Fruit fly (Drosophila melanogaster) whole organism, prepupa: ENCODE results near the gene Pdp1.

Source experiments
- Blimp-1 ChIP-seq: fragments of 200-800 bp; sonication (Bioruptor generic); optimal IDR thresholded peaks from 3 replicates; lab custom pipeline; 2017; ENCODE audit warnings: missing biosample characterization, missing genetic modification characterization, mild to moderate bottlenecking, moderate library complexity, missing genetic modification reagents
- CG10631 ChIP-seq: fragments of 200-800 bp; sonication (Bioruptor generic); optimal IDR thresholded peaks from 2 replicates; lab custom pipeline; 2016; ENCODE audit warnings: missing biosample characterization, missing genetic modification characterization
- CG10669 ChIP-seq: fragments of 200-800 bp; sonication (Bioruptor generic); optimal IDR thresholded peaks from 3 replicates; lab custom pipeline; 2018; ENCODE audit warnings: missing biosample characterization, mild to moderate bottlenecking, missing genetic modification characterization, moderate library complexity
- CG11294 ChIP-seq: fragments of 200-800 bp; sonication (Bioruptor generic); IDR thresholded peaks from 2 replicates; pipeline ENCODE4 v1.3.6; 2022; ENCODE audit warnings: missing biosample characterization, missing genetic modification characterization
- CG11762 ChIP-seq: fragments of 200-800 bp; sonication (Bioruptor generic); optimal IDR thresholded peaks from 3 replicates; lab custom pipeline; 2016; ENCODE audit warnings: missing biosample characterization, missing genetic modification characterization; ENCODE audit not compliant: insufficient read depth
- CG11902 ChIP-seq: fragments of 200-800 bp; sonication (Bioruptor generic); optimal IDR thresholded peaks from 3 replicates; lab custom pipeline; 2016; ENCODE audit warnings: missing biosample characterization, missing genetic modification characterization
- CG15336 ChIP-seq: fragments of 200-800 bp; sonication (Bioruptor generic); IDR thresholded peaks from 2 replicates; pipeline ENCODE4 v1.3.6; 2022; ENCODE audit warnings: missing biosample characterization, missing genetic modification characterization
- CG31627 ChIP-seq: fragments of 200-800 bp; sonication (Bioruptor generic); optimal IDR thresholded peaks from 3 replicates; lab custom pipeline; 2016; ENCODE audit warnings: missing biosample characterization, missing genetic modification characterization
- CG34406 ChIP-seq: fragments of 200-800 bp; sonication (Bioruptor generic); optimal IDR thresholded peaks from 3 replicates; lab custom pipeline; 2016; ENCODE audit warnings: missing biosample characterization, missing genetic modification characterization
- CG3919 ChIP-seq: fragments of 200-800 bp; sonication (Bioruptor generic); optimal IDR thresholded peaks from 3 replicates; lab custom pipeline; 2016; ENCODE audit warnings: missing biosample characterization, missing genetic modification characterization
- CG4318 ChIP-seq: fragments of 200-800 bp; sonication (Bioruptor generic); optimal IDR thresholded peaks from 3 replicates; lab custom pipeline; 2017; ENCODE audit warnings: missing biosample characterization, mild to moderate bottlenecking, missing genetic modification characterization
- CG6276 ChIP-seq: fragments of 200-800 bp; sonication (Bioruptor generic); optimal IDR thresholded peaks from 2 replicates; lab custom pipeline; 2017; ENCODE audit warnings: missing biosample characterization, mild to moderate bottlenecking, missing genetic modification characterization
- CG6792 ChIP-seq: fragments of 200-800 bp; sonication (Bioruptor generic); optimal IDR thresholded peaks from 3 replicates; lab custom pipeline; 2016; ENCODE audit warnings: missing biosample characterization, missing genetic modification characterization
- CG8319 ChIP-seq: fragments of 200-800 bp; sonication (Bioruptor generic); optimal IDR thresholded peaks from 3 replicates; lab custom pipeline; 2016; ENCODE audit warnings: missing biosample characterization, missing genetic modification characterization
- CG8632 ChIP-seq: fragments of 200-800 bp; sonication (Bioruptor generic); optimal IDR thresholded peaks from 3 replicates; lab custom pipeline; 2016; ENCODE audit warnings: missing biosample characterization, missing genetic modification characterization
- CG9139 ChIP-seq: fragments of 200-800 bp; sonication (Bioruptor generic); optimal IDR thresholded peaks from 3 replicates; lab custom pipeline; 2017; ENCODE audit warnings: missing biosample characterization, mild to moderate bottlenecking, missing genetic modification characterization
- Eip75B ChIP-seq: fragments of 200-800 bp; sonication (Bioruptor generic); optimal IDR thresholded peaks from 3 replicates; lab custom pipeline; 2016; ENCODE audit warnings: missing biosample characterization, missing genetic modification characterization
- Eip78C ChIP-seq: fragments of 200-800 bp; sonication (Bioruptor generic); peaks from one replicate; lab custom pipeline; 2016; ENCODE audit warnings: missing biosample characterization, missing genetic modification characterization
- Ets21C ChIP-seq: fragments of 200-800 bp; sonication (Bioruptor generic); optimal IDR thresholded peaks from 3 replicates; lab custom pipeline; 2016; ENCODE audit warnings: missing biosample characterization, missing genetic modification characterization
- Hr39 ChIP-seq: fragments of 200-800 bp; sonication (Bioruptor generic); optimal IDR thresholded peaks from 2 replicates; lab custom pipeline; 2016; ENCODE audit warnings: missing biosample characterization, missing genetic modification characterization
- Hr4 ChIP-seq: fragments of 200-800 bp; sonication (Bioruptor generic); optimal IDR thresholded peaks from 3 replicates; lab custom pipeline; 2016; ENCODE audit warnings: missing biosample characterization, missing genetic modification characterization
- Lpt ChIP-seq: fragments of 200-800 bp; sonication (Bioruptor generic); optimal IDR thresholded peaks from 3 replicates; lab custom pipeline; 2016; ENCODE audit warnings: missing biosample characterization, missing genetic modification characterization
- Met ChIP-seq: fragments of 200-800 bp; sonication (Bioruptor generic); optimal IDR thresholded peaks from 3 replicates; lab custom pipeline; 2016; ENCODE audit warnings: missing biosample characterization, missing genetic modification characterization
- OdsH ChIP-seq: fragments of 200-800 bp; sonication (Bioruptor generic); optimal IDR thresholded peaks from 3 replicates; lab custom pipeline; 2016; ENCODE audit warnings: missing biosample characterization, missing genetic modification characterization
- Smox ChIP-seq: fragments of 200-800 bp; sonication (Bioruptor generic); optimal IDR thresholded peaks from 3 replicates; lab custom pipeline; 2016; ENCODE audit warnings: missing biosample characterization, missing genetic modification characterization
- Sox102F ChIP-seq: fragments of 200-800 bp; sonication (Bioruptor generic); optimal IDR thresholded peaks from 2 replicates; lab custom pipeline; 2016; ENCODE audit warnings: missing biosample characterization, mild to moderate bottlenecking, missing genetic modification characterization
- Sox14 ChIP-seq: fragments of 200-800 bp; sonication (Bioruptor generic); optimal IDR thresholded peaks from 3 replicates; lab custom pipeline; 2016; ENCODE audit warnings: missing biosample characterization, missing genetic modification characterization
- Sox15 ChIP-seq: fragments of 200-800 bp; sonication (Bioruptor generic); optimal IDR thresholded peaks from 3 replicates; lab custom pipeline; 2016; ENCODE audit warnings: missing biosample characterization, missing genetic modification characterization
- achi ChIP-seq: fragments of 200-800 bp; sonication (Bioruptor generic); optimal IDR thresholded peaks from 3 replicates; lab custom pipeline; 2016; ENCODE audit warnings: missing biosample characterization, missing genetic modification characterization
- acj6 ChIP-seq: fragments of 200-800 bp; sonication (Bioruptor generic); optimal IDR thresholded peaks from 3 replicates; lab custom pipeline; 2016; ENCODE audit warnings: missing biosample characterization, missing genetic modification characterization
- cyc ChIP-seq: fragments of 200-800 bp; sonication (Bioruptor generic); optimal IDR thresholded peaks from 3 replicates; lab custom pipeline; 2016; ENCODE audit warnings: missing biosample characterization, missing genetic modification characterization
- dsx ChIP-seq: fragments of 200-800 bp; optimal IDR thresholded peaks from 3 replicates; lab custom pipeline; 2019; ENCODE audit warnings: missing biosample characterization, mild to moderate bottlenecking, missing genetic modification characterization, moderate library complexity; ENCODE audit not compliant: poor library complexity, severe bottlenecking
- eg ChIP-seq: fragments of 200-800 bp; sonication (Bioruptor generic); IDR thresholded peaks from 3 replicates; pipeline ENCODE4 v1.3.6; 2022; ENCODE audit warnings: missing biosample characterization, missing genetic modification characterization
- esn ChIP-seq: fragments of 200-800 bp; sonication (Bioruptor generic); optimal IDR thresholded peaks from 2 replicates; lab custom pipeline; 2016; ENCODE audit warnings: missing biosample characterization, mild to moderate bottlenecking, missing genetic modification characterization, moderate library complexity
- fd59A ChIP-seq: fragments of 200-800 bp; sonication (Bioruptor generic); optimal IDR thresholded peaks from 2 replicates; lab custom pipeline; 2017; ENCODE audit warnings: missing biosample characterization, mild to moderate bottlenecking, missing genetic modification characterization, missing genetic modification reagents
- fkh ChIP-seq: fragments of 200-800 bp; sonication (Bioruptor generic); optimal IDR thresholded peaks from 3 replicates; lab custom pipeline; 2017; ENCODE audit warnings: missing biosample characterization, mild to moderate bottlenecking, missing genetic modification characterization, moderate library complexity
- lz ChIP-seq: fragments of 200-800 bp; sonication (Bioruptor generic); optimal IDR thresholded peaks from 3 replicates; lab custom pipeline; 2016; ENCODE audit warnings: missing biosample characterization, missing genetic modification characterization
- net ChIP-seq: fragments of 200-800 bp; sonication (Bioruptor generic); optimal IDR thresholded peaks from 3 replicates; lab custom pipeline; 2016; ENCODE audit warnings: missing biosample characterization, missing genetic modification characterization
- pdm3 ChIP-seq: fragments of 200-800 bp; sonication (Bioruptor generic); optimal IDR thresholded peaks from 3 replicates; lab custom pipeline; 2016; ENCODE audit warnings: missing biosample characterization, missing genetic modification characterization
- salr ChIP-seq, 2 experiments: fragments of 200-800 bp; sonication (Bioruptor generic); optimal IDR thresholded peaks; 3 replicates each; lab custom pipeline; 2016 to 2018; ENCODE audit warnings: missing biosample characterization in 2 of 2, missing genetic modification characterization in 2 of 2, mild to moderate bottlenecking in 1 of 2
- ss ChIP-seq, 2 experiments: fragments of 200-800 bp; sonication (Bioruptor generic); optimal IDR thresholded peaks; 2 replicates in 1 of 2; 3 replicates in 1 of 2; lab custom pipeline; 2017 to 2018; ENCODE audit warnings: mild to moderate bottlenecking in 2 of 2, missing biosample characterization in 2 of 2, missing genetic modification characterization in 2 of 2, moderate library complexity in 1 of 2
- svp ChIP-seq: fragments of 200-800 bp; sonication (Bioruptor generic); peaks from one replicate; lab custom pipeline; 2016; ENCODE audit warnings: missing biosample characterization, missing genetic modification characterization
- topi ChIP-seq: fragments of 200-800 bp; sonication (Bioruptor generic); optimal IDR thresholded peaks from 3 replicates; lab custom pipeline; 2016; ENCODE audit warnings: missing biosample characterization, missing genetic modification characterization
- vri ChIP-seq: fragments of 200-800 bp; sonication (Bioruptor generic); optimal IDR thresholded peaks from 3 replicates; lab custom pipeline; 2016; ENCODE audit warnings: missing biosample characterization, mild to moderate bottlenecking, missing genetic modification characterization

The Pdp1 gene

dm6 chr3L:7783383-7783782 is 83.8 kb downstream of the Pdp1 start:
- peak; percentile 61 for TF ChIP-seq CG11762 (GFP tag; lab: Kevin White, UChicago)
- TF ChIP-seq OdsH (GFP tag; lab: Kevin White, UChicago) = peak; percentile 68
- no peak for TF ChIP-seq CG3919 (GFP tag; lab: Kevin White, UChicago)
- peak; percentile 67 for TF ChIP-seq acj6 (GFP tag; lab: Kevin White, UChicago)
- TF ChIP-seq eg (GFP tag; lab: Robert Waterston, UW) = no peak
- TF ChIP-seq CG15336 (GFP tag; lab: Robert Waterston, UW) = peak; percentile 76
- peak; percentile 66 for TF ChIP-seq pdm3
- peak; percentile 57 for TF ChIP-seq achi (GFP tag; lab: Kevin White, UChicago)
- peak; percentile 69 for TF ChIP-seq CG34406
- TF ChIP-seq Lpt (GFP tag; lab: Kevin White, UChicago) = no peak
- peak; percentile 21 for TF ChIP-seq Eip75B (GFP tag; lab: Kevin White, UChicago)
- peak; percentile 64 for TF ChIP-seq vri (GFP tag; lab: Kevin White, UChicago)
- no peak for TF ChIP-seq CG9139 (GFP tag; lab: Kevin White, UChicago)
- TF ChIP-seq CG6276 (GFP tag; lab: Kevin White, UChicago) = peak; percentile 55
- TF ChIP-seq topi (GFP tag; lab: Kevin White, UChicago) = peak; percentile 81
- peak; percentile 24 for TF ChIP-seq Blimp-1 (GFP tag; lab: Kevin White, UChicago)
- peak; percentile 78 for TF ChIP-seq Met (GFP tag; lab: Kevin White, UChicago)
- TF ChIP-seq Eip78C (GFP tag; lab: Kevin White, UChicago) = peak; percentile 64
- peak; percentile 31 for TF ChIP-seq CG6792 (GFP tag; lab: Kevin White, UChicago)
- peak; percentile 48 for TF ChIP-seq Ets21C
- TF ChIP-seq CG31627 (GFP tag; lab: Kevin White, UChicago) = peak; percentile 80
- TF ChIP-seq CG4318 = peak; percentile 9
- no peak for TF ChIP-seq fkh (GFP tag; lab: Kevin White, UChicago)
- TF ChIP-seq fd59A (GFP tag; lab: Kevin White, UChicago) = no peak
- TF ChIP-seq Sox14 (GFP tag; lab: Kevin White, UChicago) = peak; percentile 62
- TF ChIP-seq Hr39 (GFP tag; lab: Kevin White, UChicago) = peak; percentile 79
- TF ChIP-seq CG8632 (GFP tag; lab: Kevin White, UChicago) = peak; percentile 55
- TF ChIP-seq CG11294 = peak; percentile 60; the same call in 1 of the 2 replicates
- TF ChIP-seq ss (GFP tag; optimal IDR thresholded peaks at IDR 0.05; lab: Kevin White, UChicago) = no peak
- TF ChIP-seq cyc (GFP tag; lab: Kevin White, UChicago) = peak; percentile 79
- TF ChIP-seq lz = peak; percentile 62
- peak; percentile 43 for TF ChIP-seq Sox15 (GFP tag; lab: Kevin White, UChicago)
- TF ChIP-seq esn (GFP tag; lab: Kevin White, UChicago) = peak; percentile 75
- TF ChIP-seq Sox102F = peak; percentile 71
- TF ChIP-seq Smox (GFP tag; lab: Kevin White, UChicago) = peak; percentile 76
- TF ChIP-seq net = peak; percentile 69
- TF ChIP-seq Hr4 (GFP tag; lab: Kevin White, UChicago) = peak; percentile 68
- no peak for TF ChIP-seq dsx (GFP tag; lab: Kevin White, UChicago)
- peak; percentile 28 for TF ChIP-seq CG8319 (GFP tag; lab: Kevin White, UChicago)
- TF ChIP-seq CG10631 (GFP tag; lab: Kevin White, UChicago) = peak; percentile 41
- no peak for TF ChIP-seq CG10669
- peak in 1 of 2 experiments; percentile 8 for TF ChIP-seq salr (GFP tag; optimal IDR thresholded peaks at IDR 0.05; lab: Kevin White, UChicago)
- TF ChIP-seq CG11902 (GFP tag; lab: Kevin White, UChicago) = peak; percentile 60
- peak; percentile 90 for TF ChIP-seq svp (GFP tag; lab: Kevin White, UChicago)
- TF ChIP-seq, all 60 proteins: peak for 35
